Worm (Caenorhabditis elegans) whole organism, late embryonic: ENCODE measurements around the gene ZC374.2.

ENCODE experiments used
- C08G9.2 ChIP-seq: sonication (generic microtip); optimal IDR thresholded peaks from 2 replicates; lab custom pipeline; 2016; ENCODE audit warnings: mild to moderate bottlenecking, missing genetic modification characterization, moderate library complexity, missing compliant biosample characterization
- F13H6.1 ChIP-seq: sonication (generic microtip); optimal IDR thresholded peaks from 2 replicates; lab custom pipeline; 2016; ENCODE audit warnings: missing genetic modification characterization, missing compliant biosample characterization
- K02D7.2 ChIP-seq: sonication (generic microtip); optimal IDR thresholded peaks from 2 replicates; lab custom pipeline; 2017; ENCODE audit warnings: mild to moderate bottlenecking, missing genetic modification characterization, missing compliant biosample characterization
- K09A11.1 ChIP-seq: sonication (generic microtip); optimal IDR thresholded peaks from 2 replicates; lab custom pipeline; 2017; ENCODE audit warnings: antibody characterized with exemption, mild to moderate bottlenecking, missing genetic modification characterization, missing compliant biosample characterization; ENCODE audit not compliant: insufficient read depth
- T23F11.4 ChIP-seq: fragments of 200-800 bp; sonication (Bioruptor generic); optimal IDR thresholded peaks from 2 replicates; lab custom pipeline; 2018; ENCODE audit warnings: mild to moderate bottlenecking, missing genetic modification characterization, missing compliant biosample characterization
- ahr-1 ChIP-seq: sonication (generic microtip); optimal IDR thresholded peaks from 2 replicates; lab custom pipeline; 2016; ENCODE audit warnings: missing genetic modification characterization, missing compliant biosample characterization
- ceh-19 ChIP-seq: fragments of 200-800 bp; sonication (Bioruptor generic); optimal IDR thresholded peaks from 2 replicates; lab custom pipeline; 2018; ENCODE audit warnings: mild to moderate bottlenecking, missing genetic modification characterization, missing compliant biosample characterization
- ceh-2 ChIP-seq: sonication (generic microtip); optimal IDR thresholded peaks from 2 replicates; lab custom pipeline; 2016; ENCODE audit warnings: missing genotype, missing genetic modification characterization, missing compliant biosample characterization
- ceh-24 ChIP-seq: sonication (generic microtip); optimal IDR thresholded peaks from 2 replicates; lab custom pipeline; 2016; ENCODE audit warnings: mild to moderate bottlenecking, missing genetic modification characterization, missing compliant biosample characterization
- ceh-31 ChIP-seq: sonication (generic microtip); optimal IDR thresholded peaks from 2 replicates; lab custom pipeline; 2016; ENCODE audit warnings: missing genetic modification characterization, missing compliant biosample characterization
- ceh-34 ChIP-seq: sonication (generic microtip); optimal IDR thresholded peaks from 2 replicates; lab custom pipeline; 2016; ENCODE audit warnings: mild to moderate bottlenecking, missing genetic modification characterization, missing compliant biosample characterization
- ceh-45 ChIP-seq: fragments of 200-800 bp; sonication (Bioruptor generic); IDR thresholded peaks from 2 replicates; pipeline ENCODE4 v1.3.6; 2022; ENCODE audit warnings: missing genetic modification reagents, missing genetic modification characterization, missing compliant biosample characterization
- ceh-48 ChIP-seq: sonication (generic microtip); optimal IDR thresholded peaks from 2 replicates; lab custom pipeline; 2016; ENCODE audit warnings: missing genetic modification characterization, inconsistent platforms, missing compliant biosample characterization
- dmd-4 ChIP-seq: sonication (generic microtip); optimal IDR thresholded peaks from 2 replicates; lab custom pipeline; 2016; ENCODE audit warnings: borderline replicate concordance, missing genetic modification characterization, missing compliant biosample characterization
- dve-1 ChIP-seq: sonication (generic microtip); optimal IDR thresholded peaks from 2 replicates; lab custom pipeline; 2017; ENCODE audit warnings: antibody characterized with exemption, mild to moderate bottlenecking, missing genetic modification characterization, missing compliant biosample characterization
- elt-4 ChIP-seq: sonication (generic microtip); optimal IDR thresholded peaks from 2 replicates; lab custom pipeline; 2016; ENCODE audit warnings: missing genetic modification characterization, missing compliant biosample characterization
- fax-1 ChIP-seq: sonication (generic microtip); optimal IDR thresholded peaks from 2 replicates; lab custom pipeline; 2016; ENCODE audit warnings: missing genotype, missing genetic modification characterization, missing compliant biosample characterization
- fkh-10 ChIP-seq: fragments of 150-350 bp; optimal IDR thresholded peaks from 2 replicates; lab custom pipeline; 2014; ENCODE audit warnings: missing biosample characterization, missing genetic modification reagents, missing genetic modification characterization
- fkh-6 ChIP-seq: sonication (generic microtip); optimal IDR thresholded peaks from 2 replicates; lab custom pipeline; 2016; ENCODE audit warnings: missing genetic modification characterization, missing compliant biosample characterization
- hlh-30 ChIP-seq: sonication (generic microtip); optimal IDR thresholded peaks from 2 replicates; lab custom pipeline; 2017; ENCODE audit warnings: antibody characterized with exemption, missing genetic modification characterization, missing compliant biosample characterization; ENCODE audit not compliant: insufficient read depth
- hlh-6 ChIP-seq: sonication (generic microtip); optimal IDR thresholded peaks from 2 replicates; lab custom pipeline; 2016; ENCODE audit warnings: missing genotype, missing genetic modification characterization, missing compliant biosample characterization
- hlh-8 ChIP-seq: sonication (generic microtip); optimal IDR thresholded peaks from 2 replicates; lab custom pipeline; 2016; ENCODE audit warnings: missing genotype, missing genetic modification characterization, missing compliant biosample characterization
- lim-6 ChIP-seq: sonication (generic microtip); optimal IDR thresholded peaks from 2 replicates; lab custom pipeline; 2016; ENCODE audit warnings: missing genetic modification characterization, missing compliant biosample characterization
- lin-11 ChIP-seq: fragments of 200-800 bp; sonication (Bioruptor generic); optimal IDR thresholded peaks from 2 replicates; lab custom pipeline; 2018; ENCODE audit warnings: mild to moderate bottlenecking, missing genetic modification characterization, missing compliant biosample characterization
- madf-2 ChIP-seq: sonication (generic microtip); optimal IDR thresholded peaks from 2 replicates; lab custom pipeline; 2017; ENCODE audit warnings: missing genetic modification characterization, missing compliant biosample characterization
- mec-3 ChIP-seq: sonication (generic microtip); optimal IDR thresholded peaks from 2 replicates; lab custom pipeline; 2016; ENCODE audit warnings: borderline replicate concordance, missing genetic modification characterization, missing compliant biosample characterization
- nfya-1 ChIP-seq: sonication (generic microtip); optimal IDR thresholded peaks from 2 replicates; lab custom pipeline; 2017; ENCODE audit warnings: missing genetic modification characterization, mild to moderate bottlenecking, missing compliant biosample characterization, antibody characterized with exemption, moderate library complexity
- nhr-11 ChIP-seq: fragments of 150-350 bp; optimal IDR thresholded peaks from 2 replicates; lab custom pipeline; 2014; ENCODE audit warnings: missing biosample characterization, missing genetic modification characterization
- pag-3 ChIP-seq: sonication (generic microtip); optimal IDR thresholded peaks from 2 replicates; lab custom pipeline; 2016; ENCODE audit warnings: missing compliant biosample characterization, missing genetic modification characterization, borderline replicate concordance
- pax-1 ChIP-seq: fragments of 150-350 bp; optimal IDR thresholded peaks from 2 replicates; lab custom pipeline; 2014; ENCODE audit warnings: missing biosample characterization, missing genetic modification characterization
- pha-2 ChIP-seq: sonication (generic microtip); optimal IDR thresholded peaks from 2 replicates; lab custom pipeline; 2017; ENCODE audit warnings: mild to moderate bottlenecking, missing genetic modification characterization, missing compliant biosample characterization
- pha-4 ChIP-seq: fragments of 150-350 bp; optimal IDR thresholded peaks from 2 replicates; lab custom pipeline; 2018; ENCODE audit warnings: missing biosample characterization, missing genetic modification reagents, missing genetic modification characterization
- pros-1 ChIP-seq: fragments of 150-350 bp; optimal IDR thresholded peaks from 2 replicates; lab custom pipeline; 2014; ENCODE audit warnings: missing biosample characterization, missing genetic modification reagents, missing genetic modification characterization
- ref-2 ChIP-seq: sonication (generic microtip); optimal IDR thresholded peaks from 2 replicates; lab custom pipeline; 2016; ENCODE audit warnings: missing genetic modification characterization, missing compliant biosample characterization
- sox-2 ChIP-seq: fragments of 200-800 bp; sonication (Bioruptor generic); IDR thresholded peaks from 2 replicates; pipeline ENCODE4 v1.3.6; 2022; ENCODE audit warnings: missing genetic modification reagents, missing genetic modification characterization, missing compliant biosample characterization
- sox-4 ChIP-seq: sonication (generic microtip); optimal IDR thresholded peaks from 2 replicates; lab custom pipeline; 2017; ENCODE audit warnings: mild to moderate bottlenecking, missing genetic modification characterization, inconsistent platforms, missing compliant biosample characterization
- tbx-2 ChIP-seq: sonication (generic microtip); optimal IDR thresholded peaks from 2 replicates; lab custom pipeline; 2016; ENCODE audit warnings: missing genetic modification characterization, missing compliant biosample characterization
- tbx-7 ChIP-seq: sonication (generic microtip); optimal IDR thresholded peaks from 2 replicates; lab custom pipeline; 2016; ENCODE audit warnings: missing genotype, missing genetic modification characterization, missing compliant biosample characterization
- ttx-3 ChIP-seq: sonication (generic microtip); optimal IDR thresholded peaks from 2 replicates; lab custom pipeline; 2016; ENCODE audit warnings: missing genetic modification reagents, missing genetic modification characterization, missing compliant biosample characterization
- unc-3 ChIP-seq, 2 experiments: fragments of 200-800 bp in 1 of 2; sonication (Bioruptor generic) in 1 of 2; sonication (generic microtip) in 1 of 2; conservative IDR thresholded peaks in 1 of 2; optimal IDR thresholded peaks in 1 of 2; 2 replicates each; pipeline versions ENCODE4 v1.3.6 to Lab custom; 2016 to 2022; ENCODE audit warnings: missing compliant biosample characterization in 2 of 2, missing genetic modification characterization in 2 of 2, missing genetic modification reagents in 1 of 2
- unc-42 ChIP-seq: sonication (generic microtip); optimal IDR thresholded peaks from 2 replicates; lab custom pipeline; 2016; ENCODE audit warnings: missing genotype, missing genetic modification characterization, missing compliant biosample characterization
- unc-55 ChIP-seq: sonication (generic microtip); optimal IDR thresholded peaks from 2 replicates; lab custom pipeline; 2017; ENCODE audit warnings: missing biosample characterization, missing genetic modification reagents, missing genetic modification characterization
- unc-86 ChIP-seq: sonication (generic microtip); optimal IDR thresholded peaks from 2 replicates; lab custom pipeline; 2016; ENCODE audit warnings: missing genetic modification characterization, missing compliant biosample characterization
- zip-5 ChIP-seq: sonication (generic microtip); optimal IDR thresholded peaks from 2 replicates; lab custom pipeline; 2016; ENCODE audit warnings: missing genetic modification characterization, missing compliant biosample characterization

Gene ZC374.2

ce11 chrX:10044473-10044872 lies 2.8 kb downstream of the ZC374.2 start:
- TF ChIP-seq K09A11.1: no peak
- no peak for TF ChIP-seq pros-1
- no peak for TF ChIP-seq C08G9.2 (tag; lab: Kevin White, UChicago)
- no peak for TF ChIP-seq dmd-4 (tag; lab: Kevin White, UChicago)
- no peak for TF ChIP-seq ceh-34 (tag; lab: Kevin White, UChicago)
- no peak for TF ChIP-seq pha-4 (tag; lab: Kevin White, UChicago)
- TF ChIP-seq T23F11.4 (GFP tag; lab: Kevin White, UChicago): no peak
- TF ChIP-seq nhr-11 (tag; lab: Kevin White, UChicago): no peak
- TF ChIP-seq ttx-3 (tag; lab: Kevin White, UChicago): no peak
- TF ChIP-seq ref-2: no peak
- no peak for TF ChIP-seq ceh-24 (tag; lab: Kevin White, UChicago)
- TF ChIP-seq elt-4 (tag; lab: Kevin White, UChicago): no peak
- TF ChIP-seq ceh-48 (tag; lab: Kevin White, UChicago): no peak
- no peak for TF ChIP-seq unc-3 (GFP tag; conservative IDR thresholded peaks at IDR 0.05; lab: Robert Waterston, UW)
- TF ChIP-seq unc-3 (tag; optimal IDR thresholded peaks at IDR 0.05; lab: Kevin White, UChicago): no peak
- TF ChIP-seq mec-3 (tag; lab: Kevin White, UChicago): no peak
- TF ChIP-seq unc-55 (GFP tag; lab: Kevin White, UChicago): no peak
- TF ChIP-seq K02D7.2 (tag; lab: Kevin White, UChicago): no peak
- no peak for TF ChIP-seq ahr-1 (tag; lab: Kevin White, UChicago)
- TF ChIP-seq zip-5 (tag; lab: Kevin White, UChicago): no peak

ce11 chrX:10030836-10031235 lies 16.4 kb downstream of the ZC374.2 start, which contains the start of gene sek-6:
TSS of gene sek-6 (plus strand) at chrX:10031150.
- TF ChIP-seq sox-2 (no peak), unc-3 (GFP tag; conservative IDR thresholded peaks at IDR 0.05; lab: Robert Waterston, UW) (no peak), unc-3 (tag; optimal IDR thresholded peaks at IDR 0.05; lab: Kevin White, UChicago) (no peak), hlh-8 (tag; lab: Kevin White, UChicago) (no peak), ceh-31 (tag; lab: Kevin White, UChicago) (no peak), K09A11.1 (no peak), ceh-45 (GFP tag; lab: Robert Waterston, UW) (no peak), ceh-2 (tag; lab: Kevin White, UChicago) (no peak), pag-3 (tag; lab: Kevin White, UChicago) (no peak), sox-4 (no peak), mec-3 (tag; lab: Kevin White, UChicago) (no peak), tbx-7 (tag; lab: Kevin White, UChicago) (no peak), hlh-30 (no peak), pha-4 (tag; lab: Kevin White, UChicago) (no peak), ceh-19 (GFP tag; lab: Kevin White, UChicago) (no peak), fkh-10 (GFP tag; lab: Kevin White, UChicago) (no peak), fax-1 (tag; lab: Kevin White, UChicago) (no peak), lim-6 (no peak)

ce11 chrX:10027556-10027955 lies 19.7 kb downstream of the ZC374.2 start, which contains the start of gene mkk-4:
TSS of gene mkk-4 (plus strand) at chrX:10027856.
- TF ChIP-seq tbx-2 (no peak), fkh-6 (tag; lab: Kevin White, UChicago) (no peak), ceh-31 (tag; lab: Kevin White, UChicago) (no peak), ceh-24 (tag; lab: Kevin White, UChicago) (no peak)

- TF ChIP-seq ttx-3 (tag; lab: Kevin White, UChicago) (no peak), dmd-4 (tag; lab: Kevin White, UChicago) (no peak), F13H6.1 (tag; lab: Kevin White, UChicago) (peak; percentile 0), unc-42 (tag; lab: Kevin White, UChicago) (peak; percentile 61), ceh-19 (GFP tag; lab: Kevin White, UChicago) (no peak), tbx-7 (tag; lab: Kevin White, UChicago) (no peak), pax-1 (tag; lab: Kevin White, UChicago) (peak; percentile 91), mec-3 (tag; lab: Kevin White, UChicago) (no peak), tbx-2 (peak; percentile 10), hlh-8 (tag; lab: Kevin White, UChicago) (no peak), hlh-30 (no peak), ceh-31 (tag; lab: Kevin White, UChicago) (peak; percentile 46), pha-2 (no peak), ceh-2 (tag; lab: Kevin White, UChicago) (no peak), unc-86 (tag; lab: Kevin White, UChicago) (no peak), lin-11 (no peak), unc-55 (GFP tag; lab: Kevin White, UChicago) (peak; percentile 10), ceh-48 (tag; lab: Kevin White, UChicago) (peak; percentile 60), nfya-1 (peak; percentile 5), hlh-6 (tag; lab: Kevin White, UChicago) (no peak), madf-2 (tag; lab: Kevin White, UChicago) (peak; percentile 4), dve-1 (tag; lab: Kevin White, UChicago) (no peak), ceh-34 (tag; lab: Kevin White, UChicago) (peak; percentile 64)
These were observed 20.9 kb downstream of the ZC374.2 start for ce11 chrX:10026347-10026746.
